Worm (Caenorhabditis elegans) whole organism, mixed stage, embryonic: ENCODE results near the gene ddr-1.

Experiments used
- elt-1 ChIP-seq: sonication (generic microtip); optimal IDR thresholded peaks from 2 replicates; lab custom pipeline; 2017; ENCODE audit warnings: missing genetic modification characterization, mild to moderate bottlenecking, missing compliant biosample characterization, antibody characterized with exemption, moderate library complexity, borderline replicate concordance; ENCODE audit not compliant: insufficient read depth
- zip-8 ChIP-seq: fragments of 150-350 bp; optimal IDR thresholded peaks from 2 replicates; lab custom pipeline; 2014; ENCODE audit warnings: missing biosample characterization, missing genetic modification characterization

ce11 chrX:5492820-5493382, 31.9 kb downstream of the ddr-1 start, which contains the start of the genes bus-8A and bus-8B:
- TF ChIP-seq zip-8 (tag; lab: Kevin White, UChicago) (no peak), elt-1 (tag; lab: Kevin White, UChicago) (no peak)
